Worm (Caenorhabditis elegans): ENCODE results near the gene T03G6.7.

T03G6.7 gene

DNA sequence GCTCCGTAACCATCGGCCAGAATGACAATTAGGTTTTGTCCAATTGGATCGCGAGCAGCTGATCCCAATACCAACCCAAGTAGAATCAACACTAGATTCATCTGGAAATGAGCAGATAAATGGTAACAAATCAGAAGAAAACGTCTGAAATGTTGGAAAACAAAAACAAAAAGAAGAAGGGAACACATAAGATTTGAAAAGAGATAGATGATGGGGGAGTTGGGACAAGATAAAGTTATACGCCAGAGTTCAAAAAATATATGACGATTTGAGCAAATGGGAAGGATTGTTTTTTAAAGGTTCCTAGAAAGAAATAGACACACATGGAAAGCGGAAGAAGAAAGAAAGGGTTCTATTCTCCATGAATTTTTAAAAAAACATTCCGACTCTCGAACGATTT lies 21.8 kb downstream of the T03G6.7 start, which contains the start of gene T03G6.3:
T03G6.3 (minus strand) TSS at position 101 of the 400 bp plus-strand sequence.
- TF ChIP-seq jun-1 (tag; optimal IDR thresholded peaks at IDR 0.05) (no peak), fkh-2 (tag; optimal IDR thresholded peaks at IDR 0.05) (no peak), sea-2 (GFP tag; optimal IDR thresholded peaks at IDR 0.05) (no peak), nhr-76 (tag; optimal IDR thresholded peaks at IDR 0.05) (no peak), nhr-77 (tag; optimal IDR thresholded peaks at IDR 0.05) (no peak), nhr-25 (tag; optimal IDR thresholded peaks at IDR 0.05) (no peak), daf-12 (tag; optimal IDR thresholded peaks at IDR 0.05) (no peak), mdl-1 (tag; optimal IDR thresholded peaks at IDR 0.05) (no peak), nhr-237 (tag; optimal IDR thresholded peaks at IDR 0.05) (no peak), pha-4 (tag; optimal IDR thresholded peaks at IDR 0.05) (no peak), unc-62 (GFP tag; optimal IDR thresholded peaks at IDR 0.05) (no peak), snpc-4 (tag; optimal IDR thresholded peaks at IDR 0.05) (no peak), nhr-12 (tag; optimal IDR thresholded peaks at IDR 0.05) (no peak), nhr-11 (tag; optimal IDR thresholded peaks at IDR 0.05) (no peak), eor-1 (tag; optimal IDR thresholded peaks at IDR 0.05) (no peak), nhr-43 (tag; optimal IDR thresholded peaks at IDR 0.05; ENCODE audit: poor library complexity, severe bottlenecking) (no peak), hmg-11 (tag; optimal IDR thresholded peaks at IDR 0.05) (no peak), nhr-67 (tag; optimal IDR thresholded peaks at IDR 0.05) (no peak), ztf-11 (tag; optimal IDR thresholded peaks at IDR 0.05) (no peak)

DNA sequence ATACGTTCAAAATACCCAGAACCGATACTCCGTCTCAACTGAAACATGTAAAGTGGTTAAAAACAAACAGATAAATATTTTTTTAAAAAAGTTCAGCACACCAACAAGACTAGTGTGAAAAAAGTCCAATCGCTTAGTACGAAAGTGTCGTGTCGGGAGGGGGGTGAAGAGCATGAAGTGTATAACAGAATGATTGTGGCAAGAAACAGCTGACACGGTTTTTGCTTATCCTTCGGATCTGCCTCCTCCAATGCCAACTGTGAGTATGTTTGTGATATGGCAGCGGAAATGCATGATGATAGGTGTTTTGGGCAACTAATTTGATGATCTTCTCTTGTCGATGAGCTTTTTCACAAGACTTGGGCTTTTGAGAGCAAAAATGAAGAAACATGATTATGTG lies 26.4 kb downstream of the T03G6.7 start:
- TF ChIP-seq lin-39 (tag; optimal IDR thresholded peaks at IDR 0.05) = peak; percentile 30
- no peak for TF ChIP-seq lsy-12 (tag; optimal IDR thresholded peaks at IDR 0.05)

DNA sequence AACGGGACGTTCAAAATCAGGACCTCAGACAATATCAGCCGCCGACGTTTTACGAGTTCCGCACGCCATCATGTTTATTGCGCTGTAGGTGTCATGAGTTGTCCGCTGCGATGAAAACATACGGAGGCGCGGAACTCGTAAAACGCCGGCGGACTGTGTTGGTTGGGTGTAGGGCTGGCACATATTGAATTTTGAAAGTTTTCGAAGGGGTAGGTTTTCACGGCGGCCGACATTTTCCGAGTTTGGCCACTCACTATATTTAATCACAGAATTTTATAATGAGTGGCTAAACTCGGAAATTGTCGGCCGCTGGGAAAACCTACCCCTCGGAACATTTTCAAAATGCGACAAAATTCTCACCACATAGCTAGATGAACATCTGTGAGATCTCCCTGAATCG lies 32.3 kb downstream of the T03G6.7 start:
- TF ChIP-seq snpc-4 (tag; optimal IDR thresholded peaks at IDR 0.05) (peak; percentile 9), pqm-1 (tag; optimal IDR thresholded peaks at IDR 0.05) (no peak)

DNA sequence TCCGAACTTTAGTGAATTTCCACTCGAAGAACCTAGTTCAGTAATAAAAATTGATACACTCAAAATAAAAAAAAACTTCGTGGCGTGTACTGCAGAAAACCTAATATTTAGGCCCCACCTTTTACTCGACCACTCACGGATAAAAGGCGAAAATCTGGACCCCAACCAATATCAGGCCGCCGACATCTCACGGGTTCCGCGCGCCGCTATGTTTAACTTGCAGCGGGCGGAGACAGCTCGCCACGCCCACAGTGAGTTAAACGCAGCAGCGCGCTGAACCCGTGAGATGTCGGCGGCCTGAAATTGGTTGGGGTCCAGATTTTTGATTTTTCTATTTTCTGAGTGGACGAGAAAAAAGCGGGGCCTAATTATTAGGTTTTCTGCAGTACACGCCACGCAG lies 39.0 kb downstream of the T03G6.7 start:
- TF ChIP-seq elt-1 (tag; optimal IDR thresholded peaks at IDR 0.05) (no peak), lsy-12 (tag; optimal IDR thresholded peaks at IDR 0.05) (no peak), nhr-77 (tag; optimal IDR thresholded peaks at IDR 0.05) (no peak), ztf-11 (tag; optimal IDR thresholded peaks at IDR 0.05) (no peak), ceh-82 (tag; optimal IDR thresholded peaks at IDR 0.05) (no peak), aly-2 (tag; optimal IDR thresholded peaks at IDR 0.05) (no peak), fos-1 (tag; optimal IDR thresholded peaks at IDR 0.05) (no peak), pqm-1 (tag; optimal IDR thresholded peaks at IDR 0.05) (no peak)

DNA sequence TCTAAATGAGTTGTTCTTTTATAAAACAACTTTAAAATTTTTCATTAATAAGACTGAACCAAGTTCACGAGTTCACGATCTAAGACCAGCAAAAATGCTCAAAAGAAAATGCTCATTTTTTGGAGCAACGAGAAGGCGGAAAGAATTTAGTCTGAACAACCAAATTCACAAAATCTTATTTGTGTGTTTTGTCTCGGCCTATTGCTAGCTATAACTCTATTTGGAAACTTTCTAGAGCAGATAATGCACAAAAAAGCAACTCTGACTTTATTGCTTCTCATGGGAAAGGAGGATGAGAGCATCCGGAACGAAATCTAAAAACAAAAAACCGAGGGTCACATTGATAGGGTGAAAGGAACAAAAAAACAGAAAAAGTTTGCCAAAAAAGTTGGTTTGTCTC lies 46.7 kb downstream of the T03G6.7 start:
- TF ChIP-seq fkh-10 (GFP tag; optimal IDR thresholded peaks at IDR 0.05) = peak; percentile 52
- TF ChIP-seq lsy-12 (tag; optimal IDR thresholded peaks at IDR 0.05) = no peak

DNA sequence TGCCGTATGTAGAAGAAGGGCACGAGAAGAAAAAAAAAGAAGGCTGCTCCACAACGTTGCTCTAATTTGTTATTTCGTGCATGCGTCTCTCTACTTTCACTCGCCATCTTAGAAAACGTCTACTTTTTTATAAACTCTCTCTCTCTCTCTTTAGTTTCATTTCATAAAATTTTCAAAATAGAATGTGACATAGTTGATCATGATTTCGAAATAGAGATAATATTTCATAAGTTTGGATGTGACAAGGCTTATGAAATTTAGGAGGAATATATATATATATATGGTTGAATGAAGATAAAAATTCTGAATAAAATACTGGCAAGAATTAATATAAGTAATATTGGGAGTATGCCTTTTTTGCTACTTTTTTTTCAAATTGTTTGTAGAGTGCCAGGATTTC lies 47.3 kb downstream of the T03G6.7 start:
- TF ChIP-seq elt-1 (tag; optimal IDR thresholded peaks at IDR 0.05) = no peak
- TF ChIP-seq egl-5 (tag; optimal IDR thresholded peaks at IDR 0.05) = no peak
- TF ChIP-seq snpc-4 (tag; optimal IDR thresholded peaks at IDR 0.05) = no peak
- no peak for TF ChIP-seq pqm-1 (tag; optimal IDR thresholded peaks at IDR 0.05)
- no peak for TF ChIP-seq aly-2 (tag; optimal IDR thresholded peaks at IDR 0.05)
- no peak for TF ChIP-seq tbx-2 (tag; optimal IDR thresholded peaks at IDR 0.05)
- no peak for TF ChIP-seq ZK546.5 (tag; optimal IDR thresholded peaks at IDR 0.05)
- no peak for TF ChIP-seq sea-2 (GFP tag; optimal IDR thresholded peaks at IDR 0.05)
- TF ChIP-seq zag-1 (tag; optimal IDR thresholded peaks at IDR 0.05) = no peak
- no peak for TF ChIP-seq ceh-9 (tag; optimal IDR thresholded peaks at IDR 0.05)
- no peak for TF ChIP-seq unc-62 (GFP tag; optimal IDR thresholded peaks at IDR 0.05)
- no peak for TF ChIP-seq egl-27 (tag; optimal IDR thresholded peaks at IDR 0.05)
- TF ChIP-seq nhr-23 (tag; optimal IDR thresholded peaks at IDR 0.05) = no peak
- no peak for TF ChIP-seq nhr-25 (tag; optimal IDR thresholded peaks at IDR 0.05)
- no peak for TF ChIP-seq nhr-12 (tag; optimal IDR thresholded peaks at IDR 0.05)
- TF ChIP-seq R02D3.7 (tag; optimal IDR thresholded peaks at IDR 0.05) = no peak
- TF ChIP-seq eor-1 (tag; optimal IDR thresholded peaks at IDR 0.05) = no peak
- TF ChIP-seq hmg-11 (tag; optimal IDR thresholded peaks at IDR 0.05) = no peak
- no peak for TF ChIP-seq mdl-1 (tag; optimal IDR thresholded peaks at IDR 0.05)
- TF ChIP-seq ceh-16 (tag; optimal IDR thresholded peaks at IDR 0.05) = no peak

All from whole organism, L3 larva.